Worm (Caenorhabditis elegans): Measurements from ENCODE around the gene F56D2.5.

F56D2.5 gene

ce11 chrIII:5601999-5602398, 20.8 kb upstream of the F56D2.5 start (continued):
- TF ChIP-seq ceh-62 (tag; optimal IDR thresholded peaks at IDR 0.05) (no peak), fkh-10 (GFP tag; optimal IDR thresholded peaks at IDR 0.05) (no peak), F10B5.3 (tag; optimal IDR thresholded peaks at IDR 0.05) (peak; percentile 71), lin-29 (GFP tag; IDR thresholded peaks at IDR 0.05) (0 out of 2 replicates have a peak, but pooled peaks have one; percentile 45), daf-8 (GFP tag; IDR thresholded peaks at IDR 0.05) (no peak), snpc-4 (tag; optimal IDR thresholded peaks at IDR 0.05) (no peak), rbr-2 (tag; optimal IDR thresholded peaks at IDR 0.05) (peak; percentile 76), snpc-1.2 (GFP tag; IDR thresholded peaks at IDR 0.05) (peak; percentile 88), zip-11 (GFP tag; IDR thresholded peaks at IDR 0.05) (0 out of 2 replicates have a peak, but pooled peaks have one; percentile 17), duxl-1 (tag; optimal IDR thresholded peaks at IDR 0.05; ENCODE audit: poor library complexity) (peak; percentile 91), ZK546.5 (tag; optimal IDR thresholded peaks at IDR 0.05) (no peak), ZK337.2 (GFP tag; IDR thresholded peaks at IDR 0.05) (peak; percentile 87), F49E8.2 (tag; optimal IDR thresholded peaks at IDR 0.05; ENCODE audit: borderline replicate concordance) (peak; percentile 89), spr-3 (GFP tag; optimal IDR thresholded peaks at IDR 0.05) (peak; percentile 54), dmd-6 (GFP tag; IDR thresholded peaks at IDR 0.05) (peak; percentile 68), Y105C5A.15 (GFP tag; IDR thresholded peaks at IDR 0.05) (peak; percentile 91; the same call in 1 of the 2 replicates), dmd-8 (GFP tag; IDR thresholded peaks at IDR 0.05) (peak; percentile 98), lin-13 (GFP tag; optimal IDR thresholded peaks at IDR 0.05) (peak; percentile 86), lin-1 (GFP tag; IDR thresholded peaks at IDR 0.05) (peak; percentile 90), aly-2 (tag; optimal IDR thresholded peaks at IDR 0.05) (peak; percentile 34), nhr-102 (tag; optimal IDR thresholded peaks at IDR 0.05) (peak; percentile 79), hlh-30 (tag; optimal IDR thresholded peaks at IDR 0.05; ENCODE audit: insufficient read depth) (peak; percentile 37), set-16 (GFP tag; IDR thresholded peaks at IDR 0.05) (peak; percentile 35; the same call in 1 of the 2 replicates), cey-2 (tag; optimal IDR thresholded peaks at IDR 0.05; ENCODE audit: borderline replicate concordance, insufficient read depth) (no peak), mes-2 (tag; optimal IDR thresholded peaks at IDR 0.05; ENCODE audit: poor library complexity, severe bottlenecking) (peak; percentile 92), F44E2.7 (GFP tag; IDR thresholded peaks at IDR 0.05) (peak; percentile 93), Y75B8A.6 (GFP tag; IDR thresholded peaks at IDR 0.05) (0 out of 2 replicates have a peak, but pooled peaks have one; percentile 56), aha-1 (tag) (peak; percentile 82), fos-1 (tag; optimal IDR thresholded peaks at IDR 0.05) (no peak), ztf-11 (tag; optimal IDR thresholded peaks at IDR 0.05) (no peak), unc-39 (tag; optimal IDR thresholded peaks at IDR 0.05) (no peak), zfp-2 (tag; optimal IDR thresholded peaks at IDR 0.05) (peak; percentile 61), dmd-9 (GFP tag; IDR thresholded peaks at IDR 0.05) (peak; percentile 83), egl-43 (GFP tag; IDR thresholded peaks at IDR 0.05) (peak; percentile 94), ztf-7 (tag; optimal IDR thresholded peaks at IDR 0.05) (peak; percentile 79), vab-7 (GFP tag; IDR thresholded peaks at IDR 0.05) (peak; percentile 87), mxl-2 (GFP tag; conservative IDR thresholded peaks at IDR 0.05) (0 out of 2 replicates have a peak, but pooled peaks have one; percentile 46), spr-1 (tag; optimal IDR thresholded peaks at IDR 0.05) (peak; percentile 37), tag-97 (GFP tag; IDR thresholded peaks at IDR 0.05) (no peak), zfp-3 (GFP tag; conservative IDR thresholded peaks at IDR 0.05) (0 out of 2 replicates have a peak, but pooled peaks have one; percentile 62), dve-1 (tag; optimal IDR thresholded peaks at IDR 0.05; ENCODE audit: insufficient read depth) (peak; percentile 84), nhr-10 (tag; optimal IDR thresholded peaks at IDR 0.05) (no peak), skn-1 (tag; optimal IDR thresholded peaks at IDR 0.05) (no peak), zip-2 (tag; optimal IDR thresholded peaks at IDR 0.05) (no peak), daf-16 (GFP tag; optimal IDR thresholded peaks at IDR 0.05) (peak; percentile 51 to 92), daf-16 (tag; optimal IDR thresholded peaks at IDR 0.05) (peak; percentile 61), madf-5 (GFP tag; IDR thresholded peaks at IDR 0.05) (peak; percentile 72 to 83; a peak in 3 of 4 replicates), F26F4.8 (GFP tag; conservative IDR thresholded peaks at IDR 0.05) (peak; percentile 87), unc-130 (GFP tag; optimal IDR thresholded peaks at IDR 0.05) (peak; percentile 82), ceh-82 (tag; optimal IDR thresholded peaks at IDR 0.05) (no peak), nhr-11 (tag; optimal IDR thresholded peaks at IDR 0.05) (peak; percentile 37)

All from whole organism, L4 larva.